Worm (Caenorhabditis elegans) whole organism, late embryonic: ENCODE data around the gene F54E4.3.

Source experiments
- C08G9.2 ChIP-seq: sonication (generic microtip); optimal IDR thresholded peaks from 2 replicates; lab custom pipeline; 2016; ENCODE audit warnings: mild to moderate bottlenecking, missing genetic modification characterization, moderate library complexity, missing compliant biosample characterization
- C38D4.7 ChIP-seq: fragments of 200-800 bp; sonication (Bioruptor generic); optimal IDR thresholded peaks from 2 replicates; lab custom pipeline; 2018; ENCODE audit warnings: mild to moderate bottlenecking, missing genetic modification characterization, moderate library complexity, missing compliant biosample characterization
- F13H6.1 ChIP-seq: sonication (generic microtip); optimal IDR thresholded peaks from 2 replicates; lab custom pipeline; 2016; ENCODE audit warnings: missing genetic modification characterization, missing compliant biosample characterization
- K02D7.2 ChIP-seq: sonication (generic microtip); optimal IDR thresholded peaks from 2 replicates; lab custom pipeline; 2017; ENCODE audit warnings: mild to moderate bottlenecking, missing genetic modification characterization, missing compliant biosample characterization
- K09A11.1 ChIP-seq: sonication (generic microtip); optimal IDR thresholded peaks from 2 replicates; lab custom pipeline; 2017; ENCODE audit warnings: antibody characterized with exemption, mild to moderate bottlenecking, missing genetic modification characterization, missing compliant biosample characterization; ENCODE audit not compliant: insufficient read depth
- ceh-14 ChIP-seq: sonication (generic microtip); optimal IDR thresholded peaks from 2 replicates; lab custom pipeline; 2016; ENCODE audit warnings: missing genotype, missing genetic modification characterization, missing compliant biosample characterization
- ceh-24 ChIP-seq: sonication (generic microtip); optimal IDR thresholded peaks from 2 replicates; lab custom pipeline; 2016; ENCODE audit warnings: mild to moderate bottlenecking, missing genetic modification characterization, missing compliant biosample characterization
- ceh-30 ChIP-seq: fragments of 150-350 bp; optimal IDR thresholded peaks from 2 replicates; lab custom pipeline; 2014; ENCODE audit warnings: missing biosample characterization, missing genetic modification characterization
- ceh-31 ChIP-seq: sonication (generic microtip); optimal IDR thresholded peaks from 2 replicates; lab custom pipeline; 2016; ENCODE audit warnings: missing genetic modification characterization, missing compliant biosample characterization
- ceh-48 ChIP-seq: sonication (generic microtip); optimal IDR thresholded peaks from 2 replicates; lab custom pipeline; 2016; ENCODE audit warnings: missing genetic modification characterization, inconsistent platforms, missing compliant biosample characterization
- che-1 ChIP-seq: sonication (generic microtip); optimal IDR thresholded peaks from 2 replicates; lab custom pipeline; 2016; ENCODE audit warnings: mild to moderate bottlenecking, missing genetic modification characterization, missing compliant biosample characterization
- elt-2 ChIP-seq: sonication (generic microtip); optimal IDR thresholded peaks from 2 replicates; lab custom pipeline; 2016; ENCODE audit warnings: missing genetic modification reagents, missing genetic modification characterization, missing compliant biosample characterization
- eyg-1 ChIP-seq: sonication (generic microtip); optimal IDR thresholded peaks from 2 replicates; lab custom pipeline; 2016; ENCODE audit warnings: missing genotype, missing genetic modification characterization, missing compliant biosample characterization
- fkh-6 ChIP-seq: sonication (generic microtip); optimal IDR thresholded peaks from 2 replicates; lab custom pipeline; 2016; ENCODE audit warnings: missing genetic modification characterization, missing compliant biosample characterization
- gmeb-2 ChIP-seq: sonication (generic microtip); optimal IDR thresholded peaks from 2 replicates; lab custom pipeline; 2016; ENCODE audit warnings: missing genetic modification characterization, inconsistent platforms, missing compliant biosample characterization
- hlh-30 ChIP-seq: sonication (generic microtip); optimal IDR thresholded peaks from 2 replicates; lab custom pipeline; 2017; ENCODE audit warnings: antibody characterized with exemption, missing genetic modification characterization, missing compliant biosample characterization; ENCODE audit not compliant: insufficient read depth
- lim-6 ChIP-seq: sonication (generic microtip); optimal IDR thresholded peaks from 2 replicates; lab custom pipeline; 2016; ENCODE audit warnings: missing genetic modification characterization, missing compliant biosample characterization
- nfya-1 ChIP-seq: sonication (generic microtip); optimal IDR thresholded peaks from 2 replicates; lab custom pipeline; 2017; ENCODE audit warnings: missing genetic modification characterization, mild to moderate bottlenecking, missing compliant biosample characterization, antibody characterized with exemption, moderate library complexity
- nhr-232 ChIP-seq: sonication (generic microtip); optimal IDR thresholded peaks from 2 replicates; lab custom pipeline; 2016; ENCODE audit warnings: missing genetic modification characterization, missing compliant biosample characterization
- odd-2 ChIP-seq: sonication (generic microtip); optimal IDR thresholded peaks from 2 replicates; lab custom pipeline; 2017; ENCODE audit warnings: antibody characterized with exemption, mild to moderate bottlenecking, missing genetic modification characterization, missing compliant biosample characterization
- pag-3 ChIP-seq: sonication (generic microtip); optimal IDR thresholded peaks from 2 replicates; lab custom pipeline; 2016; ENCODE audit warnings: missing compliant biosample characterization, missing genetic modification characterization, borderline replicate concordance
- pqm-1 ChIP-seq: sonication (generic microtip); optimal IDR thresholded peaks from 2 replicates; lab custom pipeline; 2016; ENCODE audit warnings: missing genetic modification characterization, missing compliant biosample characterization
- pros-1 ChIP-seq: fragments of 150-350 bp; optimal IDR thresholded peaks from 2 replicates; lab custom pipeline; 2014; ENCODE audit warnings: missing biosample characterization, missing genetic modification reagents, missing genetic modification characterization
- ref-2 ChIP-seq: sonication (generic microtip); optimal IDR thresholded peaks from 2 replicates; lab custom pipeline; 2016; ENCODE audit warnings: missing genetic modification characterization, missing compliant biosample characterization
- sox-2 ChIP-seq: fragments of 200-800 bp; sonication (Bioruptor generic); IDR thresholded peaks from 2 replicates; pipeline ENCODE4 v1.3.6; 2022; ENCODE audit warnings: missing genetic modification reagents, missing genetic modification characterization, missing compliant biosample characterization
- unc-42 ChIP-seq: sonication (generic microtip); optimal IDR thresholded peaks from 2 replicates; lab custom pipeline; 2016; ENCODE audit warnings: missing genotype, missing genetic modification characterization, missing compliant biosample characterization

F54E4.3 gene

DNA sequence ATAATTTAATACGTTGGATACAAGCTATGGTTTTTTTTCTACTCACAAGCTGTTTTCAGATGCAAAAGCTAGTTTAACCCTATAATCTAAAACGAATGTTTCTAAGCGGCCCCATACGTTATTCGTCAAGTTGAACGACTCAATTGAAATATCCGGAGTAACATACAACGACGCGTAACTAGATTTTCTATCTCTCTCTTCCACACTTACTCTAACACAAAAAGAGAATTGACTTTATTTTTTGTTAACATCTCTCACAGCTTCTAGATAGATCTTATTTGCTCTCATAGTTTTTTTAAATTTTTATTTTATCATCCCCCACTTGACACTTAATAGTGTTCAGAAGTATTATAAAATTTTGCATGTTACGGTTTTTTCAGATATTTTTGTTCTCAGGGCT is 43.0 kb downstream of the F54E4.3 start:
- TF ChIP-seq hlh-30 (tag; lab: Kevin White, UChicago) (no peak), unc-42 (tag; lab: Kevin White, UChicago) (peak; percentile 94), pqm-1 (no peak), odd-2 (tag; lab: Kevin White, UChicago) (no peak), ceh-14 (no peak), sox-2 (no peak), eyg-1 (tag; lab: Kevin White, UChicago) (no peak)

DNA sequence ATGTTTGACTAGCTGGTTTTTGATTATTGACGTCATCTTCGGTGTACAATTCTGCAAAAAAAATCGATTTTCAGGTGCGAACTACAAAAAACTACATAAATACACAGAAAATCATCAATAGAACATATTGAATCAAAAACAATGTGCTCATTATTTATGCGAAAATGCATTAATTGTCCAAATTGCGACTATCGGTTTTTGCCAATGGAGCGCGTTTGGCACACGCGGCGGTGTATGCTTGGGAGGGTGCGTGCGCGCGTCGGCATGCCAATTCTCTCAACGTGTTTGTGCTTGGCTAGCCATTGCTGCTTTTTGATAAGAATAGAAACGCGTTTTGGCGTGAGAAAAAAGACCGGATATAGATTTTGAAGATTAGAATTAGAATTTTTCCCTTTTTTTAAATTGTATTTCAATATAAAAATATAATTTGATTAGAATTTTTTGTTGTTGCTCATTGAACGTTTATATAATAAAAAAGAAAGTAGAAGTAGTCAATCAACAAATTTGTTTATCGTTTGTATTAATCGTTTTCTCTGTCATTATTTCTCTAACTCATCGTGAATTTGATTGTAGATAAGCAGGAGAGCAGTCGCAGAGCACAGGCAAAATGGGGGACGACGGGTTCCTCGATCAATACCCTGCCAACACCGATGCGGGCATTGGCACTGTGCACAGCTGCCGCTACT is 47.0 kb downstream of the F54E4.3 start, which contains the start of the genes C44H4.4 and tap-1:
C44H4.4 (minus strand) TSS at position 51 of the 686 bp plus-strand sequence.
tap-1 (plus strand) TSS at position 574 of the 686 bp plus-strand sequence.
- peak; percentile 29 for TF ChIP-seq nfya-1 (tag; lab: Kevin White, UChicago)
- no peak for TF ChIP-seq K02D7.2 (tag; lab: Kevin White, UChicago)
- TF ChIP-seq pros-1 (tag; lab: Kevin White, UChicago), result no peak
- peak; percentile 56 for TF ChIP-seq ceh-31 (tag; lab: Kevin White, UChicago)
- TF ChIP-seq lim-6 (tag; lab: Kevin White, UChicago), result no peak
- no peak for TF ChIP-seq pag-3
- TF ChIP-seq F13H6.1 (tag; lab: Kevin White, UChicago), result no peak
- peak; percentile 30 for TF ChIP-seq elt-2 (tag; lab: Kevin White, UChicago)
- TF ChIP-seq gmeb-2 (tag; lab: Kevin White, UChicago), result no peak
- peak; percentile 77 for TF ChIP-seq ceh-48
- TF ChIP-seq ceh-14, result peak; percentile 40
- no peak for TF ChIP-seq ref-2 (tag; lab: Kevin White, UChicago)
- no peak for TF ChIP-seq C38D4.7 (GFP tag; lab: Kevin White, UChicago)
- TF ChIP-seq C08G9.2 (tag; lab: Kevin White, UChicago), result no peak
- peak; percentile 87 for TF ChIP-seq unc-42 (tag; lab: Kevin White, UChicago)

DNA sequence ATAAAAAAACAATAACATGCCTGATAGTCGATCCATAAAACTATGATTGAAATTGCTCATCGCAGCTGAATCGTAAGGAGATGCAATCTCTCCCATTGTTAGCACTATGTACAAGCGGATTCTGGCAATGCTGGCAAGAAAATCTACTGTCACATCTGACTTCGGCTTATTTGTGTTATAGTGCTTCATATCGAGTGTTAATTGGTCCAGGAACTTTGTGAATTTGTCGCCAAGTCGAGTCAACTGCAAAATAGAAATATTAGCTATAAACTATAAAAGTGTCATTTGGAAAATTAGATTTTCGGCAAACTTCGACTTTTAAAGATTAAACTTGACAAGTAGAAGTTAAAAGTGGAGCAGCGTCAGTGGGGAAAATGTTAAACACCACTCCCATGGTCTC is 51.9 kb downstream of the F54E4.3 start:
- TF ChIP-seq che-1 (no peak), fkh-6 (no peak), nhr-232 (no peak), K09A11.1 (no peak), ceh-24 (no peak), ceh-30 (tag; lab: Kevin White, UChicago) (no peak)
- TF ChIP-seq, all 69 proteins: peak for 0
